Worm (Caenorhabditis elegans) whole organism, L4 larva: ENCODE results near the gene F19G12.1.
"Not testable (repeated sequence)": the region's sequence is repeated elsewhere in the genome, so short reads cannot be mapped to it uniquely, and the experiment has no call there.

ENCODE experiments used
- ama-1 ChIP-seq: fragments of 150-350 bp; optimal IDR thresholded peaks from 2 replicates; lab custom pipeline; 2014; ENCODE audit warnings: inconsistent platforms, mixed read lengths
- fkh-10 ChIP-seq: fragments of 150-350 bp; optimal IDR thresholded peaks from 2 replicates; lab custom pipeline; 2014; ENCODE audit warnings: missing biosample characterization, missing genetic modification reagents, missing genetic modification characterization
- lin-15B ChIP-seq: fragments of 150-350 bp; sonication (generic microtip); optimal IDR thresholded peaks from 3 replicates; lab custom pipeline; 2014; ENCODE audit warnings: missing biosample characterization, missing genetic modification characterization
- lin-39 ChIP-seq: fragments of 150-350 bp; optimal IDR thresholded peaks from 2 replicates; lab custom pipeline; 2014; ENCODE audit warnings: missing biosample characterization, missing genetic modification reagents, missing genetic modification characterization
- mdl-1 ChIP-seq, 2 experiments: fragments of 150-350 bp in 1 of 2; sonication (generic microtip) in 1 of 2; optimal IDR thresholded peaks; 2 replicates each; lab custom pipeline; 2014 to 2017; ENCODE audit warnings: missing biosample characterization in 2 of 2, missing genetic modification characterization in 2 of 2
- mep-1 ChIP-seq: fragments of 150-350 bp; sonication (generic microtip); optimal IDR thresholded peaks from 3 replicates; lab custom pipeline; 2014; ENCODE audit warnings: missing biosample characterization, missing genetic modification characterization
- nhr-237 ChIP-seq: sonication (generic microtip); optimal IDR thresholded peaks from 2 replicates; lab custom pipeline; 2017; ENCODE audit warnings: missing biosample characterization, missing genetic modification characterization
- nhr-28 ChIP-seq: fragments of 150-350 bp; optimal IDR thresholded peaks from 2 replicates; lab custom pipeline; 2014; ENCODE audit warnings: missing biosample characterization, missing genetic modification characterization
- nhr-48 ChIP-seq: sonication (generic microtip); optimal IDR thresholded peaks from 2 replicates; lab custom pipeline; 2016; ENCODE audit warnings: mild to moderate bottlenecking, missing genetic modification characterization, missing compliant biosample characterization
- nhr-6 ChIP-seq: fragments of 150-350 bp; optimal IDR thresholded peaks from 2 replicates; lab custom pipeline; 2014; ENCODE audit warnings: missing biosample characterization, missing genetic modification characterization
- nhr-77 ChIP-seq: fragments of 150-350 bp; optimal IDR thresholded peaks from 2 replicates; lab custom pipeline; 2014; ENCODE audit warnings: missing biosample characterization, missing genetic modification characterization
- snpc-4 ChIP-seq: fragments of 150-350 bp; optimal IDR thresholded peaks from 2 replicates; lab custom pipeline; 2014; ENCODE audit warnings: missing biosample characterization, missing genetic modification characterization
- zfp-2 ChIP-seq: sonication (generic microtip); optimal IDR thresholded peaks from 2 replicates; lab custom pipeline; 2016; ENCODE audit warnings: mild to moderate bottlenecking, missing genetic modification characterization, missing compliant biosample characterization
- ztf-11 ChIP-seq: fragments of 150-350 bp; optimal IDR thresholded peaks from 2 replicates; lab custom pipeline; 2014; ENCODE audit warnings: missing biosample characterization, missing genetic modification characterization

DNA sequence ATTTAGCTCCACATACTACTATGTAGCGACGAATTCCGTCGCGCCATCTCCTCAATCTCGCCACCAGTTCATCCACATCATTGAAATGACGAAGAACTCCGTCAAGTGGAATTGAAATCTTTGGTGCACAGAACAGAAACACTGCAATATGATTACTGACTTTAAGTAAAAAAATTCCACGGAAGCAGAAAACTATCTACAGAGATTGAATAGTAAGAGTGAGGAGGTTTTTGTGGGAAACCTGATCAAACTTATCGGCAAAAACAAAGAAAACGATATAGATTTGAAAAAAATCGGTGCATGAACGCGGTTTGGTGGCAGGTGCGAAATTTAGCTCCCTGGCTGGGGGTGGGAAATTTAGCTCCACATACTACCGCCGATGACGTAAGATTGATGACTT, 27.4 kb upstream of the F19G12.1 start, which contains the start of gene ZK402.2:
- TF ChIP-seq nhr-48; lin-39; snpc-4 (tag; lab: Kevin White, UChicago); zfp-2 (tag; lab: Kevin White, UChicago); mep-1 (tag; lab: Kevin White, UChicago); nhr-237; ztf-11 (tag; lab: Kevin White, UChicago); fkh-10 (GFP tag; lab: Kevin White, UChicago); ama-1 (lab: Kevin White, UChicago); mdl-1 (tag; optimal IDR thresholded peaks at IDR 0.05; lab: Kevin White, UChicago); lin-15B (tag; lab: Kevin White, UChicago); nhr-28 (tag; lab: Kevin White, UChicago); nhr-6; nhr-77 (tag; lab: Kevin White, UChicago): not testable (repeated sequence)
